Fruit fly (Drosophila melanogaster) whole organism, embryonic: ENCODE data around the gene CG34310.
A peak's percentile ranks its signal among the peaks of the same experiment; 100 is the strongest.

Experiments used
- ATbp ChIP-seq: fragments of 200-800 bp; sonication (Bioruptor generic); optimal IDR thresholded peaks from 2 replicates; lab custom pipeline; 2017; ENCODE audit warnings: missing biosample characterization, mild to moderate bottlenecking, missing genetic modification characterization, missing genetic modification reagents
- Abd-B ChIP-seq: fragments of 200-800 bp; sonication (Bioruptor generic); optimal IDR thresholded peaks from 2 replicates; lab custom pipeline; 2018; ENCODE audit warnings: missing biosample characterization, mild to moderate bottlenecking, missing genetic modification characterization, moderate library complexity
- B-H2 ChIP-seq: fragments of 200-800 bp; sonication (Bioruptor generic); optimal IDR thresholded peaks from 2 replicates; lab custom pipeline; 2018; ENCODE audit warnings: missing biosample characterization, mild to moderate bottlenecking, missing genetic modification characterization
- CG11247 ChIP-seq: fragments of 200-800 bp; sonication (Bioruptor generic); IDR thresholded peaks from 2 replicates; pipeline ENCODE4 v1.3.6; 2022; ENCODE audit warnings: missing biosample characterization, missing genetic modification characterization
- CG11504 ChIP-seq: fragments of 200-800 bp; sonication (Bioruptor generic); optimal IDR thresholded peaks from 3 replicates; lab custom pipeline; 2019; ENCODE audit warnings: missing biosample characterization, mild to moderate bottlenecking, missing genetic modification characterization, moderate library complexity
- CG12071 ChIP-seq: fragments of 200-800 bp; sonication (Bioruptor generic); optimal IDR thresholded peaks from 3 replicates; lab custom pipeline; 2018; ENCODE audit warnings: missing biosample characterization, mild to moderate bottlenecking, missing genetic modification characterization
- CG13287 ChIP-seq: fragments of 200-800 bp; sonication (Bioruptor generic); IDR thresholded peaks from 2 replicates; pipeline ENCODE4 v1.3.6; 2022; ENCODE audit warnings: missing biosample characterization, missing genetic modification characterization; ENCODE audit not compliant: partially characterized antibody
- CG14710 ChIP-seq: fragments of 200-800 bp; sonication (Bioruptor generic); optimal IDR thresholded peaks from 3 replicates; lab custom pipeline; 2019; ENCODE audit warnings: missing biosample characterization, mild to moderate bottlenecking, missing genetic modification characterization, moderate library complexity
- CG15011 ChIP-seq: fragments of 200-800 bp; sonication (Bioruptor generic); optimal IDR thresholded peaks from 3 replicates; lab custom pipeline; 2018; ENCODE audit warnings: missing biosample characterization, mild to moderate bottlenecking, missing genetic modification characterization
- CG15269 ChIP-seq: fragments of 200-800 bp; sonication (Bioruptor generic); optimal IDR thresholded peaks from 2 replicates; lab custom pipeline; 2018; ENCODE audit warnings: missing biosample characterization, mild to moderate bottlenecking, missing genetic modification characterization, moderate library complexity
- CG2116 ChIP-seq: fragments of 200-800 bp; sonication (Bioruptor generic); optimal IDR thresholded peaks from 3 replicates; lab custom pipeline; 2018; ENCODE audit warnings: missing biosample characterization, mild to moderate bottlenecking, missing genetic modification characterization
- CG31365 ChIP-seq: fragments of 200-800 bp; sonication (Bioruptor generic); optimal IDR thresholded peaks from 2 replicates; lab custom pipeline; 2018; ENCODE audit warnings: missing biosample characterization, mild to moderate bottlenecking, missing genetic modification characterization
- CG33213 ChIP-seq: fragments of 200-800 bp; sonication (Bioruptor generic); optimal IDR thresholded peaks from 3 replicates; lab custom pipeline; 2016; ENCODE audit warnings: missing biosample characterization, missing genetic modification characterization
- CG33557 ChIP-seq: fragments of 200-800 bp; sonication (Bioruptor generic); optimal IDR thresholded peaks from 2 replicates; lab custom pipeline; 2019; ENCODE audit warnings: missing biosample characterization, mild to moderate bottlenecking, missing genetic modification characterization, moderate library complexity
- CG3838 ChIP-seq: fragments of 200-800 bp; sonication (Bioruptor generic); optimal IDR thresholded peaks from 3 replicates; lab custom pipeline; 2016; ENCODE audit warnings: missing biosample characterization, missing genetic modification characterization
- CG4360 ChIP-seq: fragments of 200-800 bp; sonication (Bioruptor generic); IDR thresholded peaks from 2 replicates; pipeline ENCODE4 v1.3.6; 2022; ENCODE audit warnings: missing biosample characterization, missing genetic modification characterization
- CG6854 ChIP-seq: fragments of 200-800 bp; sonication (Bioruptor generic); optimal IDR thresholded peaks from 3 replicates; lab custom pipeline; 2017; ENCODE audit warnings: missing biosample characterization, mild to moderate bottlenecking, missing genetic modification characterization
- CG8765 ChIP-seq: fragments of 200-800 bp; sonication (Bioruptor generic); IDR thresholded peaks from 2 replicates; pipeline ENCODE4 v1.3.6; 2022; ENCODE audit warnings: missing biosample characterization, missing genetic modification characterization
- CHES-1-like ChIP-seq: fragments of 200-800 bp; sonication (Bioruptor generic); optimal IDR thresholded peaks from 2 replicates; lab custom pipeline; 2016; ENCODE audit warnings: missing biosample characterization, missing genetic modification characterization
- CkIIα-i1 ChIP-seq: fragments of 200-800 bp; sonication (Bioruptor generic); IDR thresholded peaks from 2 replicates; pipeline ENCODE4 v1.3.6; 2022; ENCODE audit warnings: missing biosample characterization, missing genetic modification characterization
- D ChIP-seq, 2 experiments: fragments of 200-800 bp in 1 of 2; fragments of >200 bp in 1 of 2; sonication (Bioruptor generic) in 1 of 2; optimal IDR thresholded peaks; 2 replicates in 1 of 2; 3 replicates in 1 of 2; lab custom pipeline; 2017; ENCODE audit warnings: mild to moderate bottlenecking in 1 of 2, missing biosample characterization in 1 of 2, missing genetic modification characterization in 1 of 2, missing genetic modification reagents in 1 of 2
- Dip2 ChIP-seq: fragments of 200-800 bp; sonication (Bioruptor generic); IDR thresholded peaks from 2 replicates; pipeline ENCODE4 v1.3.6; 2022; ENCODE audit warnings: missing biosample characterization, missing genetic modification characterization
- H15 ChIP-seq: fragments of 200-800 bp; sonication (Bioruptor generic); IDR thresholded peaks from 3 replicates; pipeline ENCODE4 v1.3.6; 2022; ENCODE audit warnings: missing biosample characterization, missing genetic modification characterization
- Hr51 ChIP-seq, 2 experiments: fragments of 200-800 bp; sonication (Bioruptor generic); optimal IDR thresholded peaks; 2 replicates in 1 of 2; 3 replicates in 1 of 2; lab custom pipeline; 2016 to 2018; ENCODE audit warnings: missing biosample characterization in 2 of 2, missing genetic modification characterization in 2 of 2, mild to moderate bottlenecking in 1 of 2, moderate library complexity in 1 of 2
- Lpt ChIP-seq: fragments of >200 bp; optimal IDR thresholded peaks from 2 replicates; lab custom pipeline; 2018; ENCODE audit warnings: missing biosample characterization, missing genetic modification characterization
- MESR4 ChIP-seq: fragments of 200-800 bp; sonication (Bioruptor generic); optimal IDR thresholded peaks from 2 replicates; lab custom pipeline; 2018; ENCODE audit warnings: missing biosample characterization, mild to moderate bottlenecking, missing genetic modification characterization, moderate library complexity
- Rx ChIP-seq: fragments of 200-800 bp; sonication (Bioruptor generic); IDR thresholded peaks from 2 replicates; pipeline ENCODE4 v1.3.6; 2022; ENCODE audit warnings: missing biosample characterization, missing genetic modification characterization
- Stat92E ChIP-seq, 3 experiments: fragments of >200 bp in 2 of 3; fragments of 200-800 bp in 1 of 3; sonication (Bioruptor generic) in 1 of 3; optimal IDR thresholded peaks; 2 replicates each; lab custom pipeline; 2017 to 2019; ENCODE audit warnings: missing biosample characterization in 3 of 3, missing genetic modification characterization in 3 of 3, mild to moderate bottlenecking in 1 of 3, moderate library complexity in 1 of 3
- Trl ChIP-seq, 3 experiments: fragments of >200 bp in 2 of 3; fragments of 200-800 bp in 1 of 3; sonication (Bioruptor generic) in 1 of 3; optimal IDR thresholded peaks; 2 replicates in 1 of 3; 3 replicates in 2 of 3; lab custom pipeline; 2016 to 2017; ENCODE audit warnings: missing biosample characterization in 1 of 3, missing genetic modification characterization in 1 of 3
- chm ChIP-seq: fragments of 200-800 bp; sonication (Bioruptor generic); IDR thresholded peaks from 2 replicates; pipeline ENCODE4 v1.3.6; 2022; ENCODE audit warnings: missing biosample characterization, missing genetic modification characterization
- cwo ChIP-seq: fragments of 200-800 bp; sonication (Bioruptor generic); optimal IDR thresholded peaks from 3 replicates; lab custom pipeline; 2017; ENCODE audit warnings: missing biosample characterization, missing genetic modification characterization, mild to moderate bottlenecking, moderate library complexity, missing genetic modification reagents
- danr ChIP-seq: fragments of 200-800 bp; sonication (Bioruptor generic); IDR thresholded peaks from 2 replicates; pipeline ENCODE4 v1.3.6; 2022; ENCODE audit warnings: missing biosample characterization, missing genetic modification characterization
- gt ChIP-seq: fragments of 200-800 bp; sonication (Bioruptor generic); IDR thresholded peaks from 2 replicates; pipeline ENCODE4 v1.3.6; 2022; ENCODE audit warnings: missing biosample characterization, missing genetic modification characterization
- ken ChIP-seq: fragments of 200-800 bp; sonication (Bioruptor generic); IDR thresholded peaks from 3 replicates; pipeline ENCODE4 v1.3.6; 2022; ENCODE audit warnings: missing biosample characterization, missing genetic modification characterization
- mld ChIP-seq: fragments of 200-800 bp; sonication (Bioruptor generic); IDR thresholded peaks from 3 replicates; pipeline ENCODE4 v1.3.6; 2022; ENCODE audit warnings: missing biosample characterization, missing genetic modification characterization; ENCODE audit not compliant: partially characterized antibody
- nom ChIP-seq: fragments of 200-800 bp; sonication (Bioruptor generic); optimal IDR thresholded peaks from 2 replicates; lab custom pipeline; 2017; ENCODE audit warnings: missing biosample characterization, missing genetic modification characterization, mild to moderate bottlenecking, moderate library complexity, missing genetic modification reagents
- pum ChIP-seq: fragments of 200-800 bp; sonication (Bioruptor generic); optimal IDR thresholded peaks from 2 replicates; lab custom pipeline; 2016; ENCODE audit warnings: missing biosample characterization, missing genetic modification characterization
- pzg ChIP-seq: fragments of 200-800 bp; sonication (Bioruptor generic); optimal IDR thresholded peaks from 3 replicates; lab custom pipeline; 2018; ENCODE audit warnings: missing biosample characterization, mild to moderate bottlenecking, missing genetic modification characterization, moderate library complexity
- ro ChIP-seq: fragments of 200-800 bp; sonication (Bioruptor generic); IDR thresholded peaks from 2 replicates; pipeline ENCODE4 v1.3.6; 2022; ENCODE audit warnings: missing biosample characterization, missing genetic modification characterization
- row ChIP-seq: fragments of 200-800 bp; sonication (Bioruptor generic); IDR thresholded peaks from 3 replicates; pipeline ENCODE4 v1.3.6; 2022; ENCODE audit warnings: missing biosample characterization, missing genetic modification characterization
- sr ChIP-seq: fragments of 200-800 bp; sonication (Bioruptor generic); IDR thresholded peaks from 3 replicates; pipeline ENCODE4 v1.3.6; 2022; ENCODE audit warnings: missing biosample characterization, missing genetic modification characterization
- stc ChIP-seq: fragments of 200-800 bp; sonication (Bioruptor generic); IDR thresholded peaks from 2 replicates; pipeline ENCODE4 v1.3.6; 2022; ENCODE audit warnings: missing biosample characterization, missing genetic modification characterization
- tll ChIP-seq, 2 experiments: fragments of 200-800 bp in 1 of 2; fragments of >200 bp in 1 of 2; sonication (Bioruptor generic) in 1 of 2; optimal IDR thresholded peaks; 2 replicates each; lab custom pipeline; 2017 to 2019; ENCODE audit warnings: missing biosample characterization in 2 of 2, missing genetic modification characterization in 2 of 2, mild to moderate bottlenecking in 1 of 2, moderate library complexity in 1 of 2
- tna ChIP-seq: fragments of 200-800 bp; sonication (Bioruptor generic); IDR thresholded peaks from 2 replicates; pipeline ENCODE4 v1.3.6; 2022; ENCODE audit warnings: missing biosample characterization, missing genetic modification characterization; ENCODE audit not compliant: partially characterized antibody
- toy ChIP-seq: fragments of 200-800 bp; sonication (Bioruptor generic); IDR thresholded peaks from 2 replicates; pipeline ENCODE4 v1.3.6; 2022; ENCODE audit warnings: missing biosample characterization, missing genetic modification characterization
- twi ChIP-seq: fragments of 200-800 bp; optimal IDR thresholded peaks from 2 replicates; lab custom pipeline; 2019; ENCODE audit warnings: missing biosample characterization, mild to moderate bottlenecking, missing genetic modification characterization, moderate library complexity
- unc-4 ChIP-seq: fragments of 200-800 bp; sonication (Bioruptor generic); IDR thresholded peaks from 2 replicates; pipeline ENCODE4 v1.3.6; 2022; ENCODE audit warnings: missing biosample characterization, missing genetic modification characterization; ENCODE audit not compliant: partially characterized antibody
- zf30C ChIP-seq: fragments of 200-800 bp; sonication (Bioruptor generic); optimal IDR thresholded peaks from 3 replicates; lab custom pipeline; 2018; ENCODE audit warnings: missing biosample characterization, mild to moderate bottlenecking, missing genetic modification characterization

The CG34310 gene

DNA sequence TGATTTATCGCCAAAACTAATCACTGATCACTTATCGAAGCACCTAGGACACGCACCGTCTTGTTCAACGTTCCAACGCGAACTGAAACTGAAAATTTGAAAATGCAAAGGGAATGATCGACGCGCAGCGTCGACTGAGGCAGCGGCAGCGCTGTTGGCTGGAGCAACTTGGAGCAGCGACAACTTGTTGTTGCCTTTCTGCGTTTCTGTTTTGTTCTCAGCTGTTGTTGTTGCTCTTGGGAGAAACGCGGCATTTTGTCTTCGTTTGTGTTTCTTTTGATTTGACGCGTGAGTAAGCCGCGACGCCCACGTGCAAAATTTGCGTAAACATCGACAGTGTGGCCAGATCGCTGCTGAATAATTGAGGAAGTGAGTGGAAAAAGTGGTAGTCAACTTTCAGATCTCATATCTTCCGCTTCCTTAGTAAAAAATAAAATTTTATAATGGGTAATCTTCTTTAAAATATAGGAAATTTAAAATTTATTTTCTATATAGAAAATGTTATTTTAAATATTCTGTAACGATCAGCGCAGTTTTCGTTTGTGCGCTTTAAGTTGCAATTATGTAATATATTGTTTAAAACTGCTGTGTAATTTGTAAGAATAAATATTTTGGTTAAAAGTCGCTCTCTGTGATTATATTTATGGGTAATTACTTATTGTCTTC is 45.7 kb downstream of the CG34310 start, which contains the start of gene Tsp (continued):
- TF ChIP-seq CG2116 (no peak), CG11247 (GFP tag; lab: Robert Waterston, UW) (no peak), CG3838 (GFP tag; lab: Kevin White, UChicago) (no peak), CG15011 (GFP tag; lab: Kevin White, UChicago) (no peak), CG14710 (no peak), Rx (GFP tag; lab: Robert Waterston, UW) (no peak), pzg (GFP tag; lab: Kevin White, UChicago) (no peak), CG15269 (tag; lab: Kevin White, UChicago) (no peak), Abd-B (GFP tag; lab: Kevin White, UChicago) (no peak), CG33213 (GFP tag; lab: Kevin White, UChicago) (no peak), Stat92E (GFP tag; optimal IDR thresholded peaks at IDR 0.05; lab: Kevin White, UChicago) (no peak), H15 (GFP tag; lab: Robert Waterston, UW) (no peak), sr (GFP tag; lab: Robert Waterston, UW) (peak; percentile 86), CkIIα-i1 (GFP tag; lab: Robert Waterston, UW) (no peak), CHES-1-like (no peak), CG12071 (GFP tag; lab: Kevin White, UChicago) (no peak), zf30C (no peak), Trl (optimal IDR thresholded peaks at IDR 0.05; lab: Kevin White, UChicago) (peak in 1 of 2 experiments; percentile 33), Trl (GFP tag; optimal IDR thresholded peaks at IDR 0.05; lab: Kevin White, UChicago) (no peak), CG8765 (GFP tag; lab: Robert Waterston, UW) (no peak), tll (GFP tag; optimal IDR thresholded peaks at IDR 0.05; lab: Kevin White, UChicago) (no peak), unc-4 (no peak), MESR4 (no peak), tna (GFP tag; lab: Robert Waterston, UW) (no peak; the same call in 1 of the 2 replicates), CG13287 (peak; percentile 62; the same call in 1 of the 2 replicates), row (peak; percentile 22; the same call in 1 of the 3 replicates), ro (GFP tag; lab: Robert Waterston, UW) (no peak), ken (no peak), CG4360 (peak; percentile 93), stc (GFP tag; lab: Robert Waterston, UW) (no peak), D (optimal IDR thresholded peaks at IDR 0.05; lab: Kevin White, UChicago) (no peak), D (GFP tag; optimal IDR thresholded peaks at IDR 0.05; lab: Kevin White, UChicago) (no peak), chm (peak; percentile 35; the same call in 1 of the 2 replicates), Lpt (GFP tag; lab: Kevin White, UChicago) (no peak), CG6854 (GFP tag; lab: Kevin White, UChicago) (no peak), CG11504 (tag; lab: Kevin White, UChicago) (no peak), ATbp (GFP tag; lab: Kevin White, UChicago) (no peak), nom (GFP tag; lab: Kevin White, UChicago) (peak; percentile 46), cwo (GFP tag; lab: Kevin White, UChicago) (peak; percentile 66), danr (GFP tag; lab: Robert Waterston, UW) (no peak), twi (tag; lab: Kevin White, UChicago) (no peak), Hr51 (GFP tag; optimal IDR thresholded peaks at IDR 0.05; lab: Kevin White, UChicago) (no peak), CG31365 (tag; lab: Kevin White, UChicago) (no peak), B-H2 (no peak), Dip2 (no peak), toy (no peak), pum (GFP tag; lab: Kevin White, UChicago) (no peak), CG33557 (GFP tag; lab: Kevin White, UChicago) (no peak), gt (GFP tag; lab: Robert Waterston, UW) (no peak), mld (GFP tag; lab: Robert Waterston, UW) (no peak)
